Fruit fly (Drosophila melanogaster) whole organism, prepupa: Measurements from ENCODE around the gene Sry-alpha.
A peak's percentile ranks its signal among the peaks of the same experiment; 100 is the strongest.

ENCODE experiments used
- Blimp-1 ChIP-seq: fragments of 200-800 bp; sonication (Bioruptor generic); optimal IDR thresholded peaks from 3 replicates; lab custom pipeline; 2017; ENCODE audit warnings: missing biosample characterization, missing genetic modification characterization, mild to moderate bottlenecking, moderate library complexity, missing genetic modification reagents
- CG10631 ChIP-seq: fragments of 200-800 bp; sonication (Bioruptor generic); optimal IDR thresholded peaks from 2 replicates; lab custom pipeline; 2016; ENCODE audit warnings: missing biosample characterization, missing genetic modification characterization
- CG10669 ChIP-seq: fragments of 200-800 bp; sonication (Bioruptor generic); optimal IDR thresholded peaks from 3 replicates; lab custom pipeline; 2018; ENCODE audit warnings: missing biosample characterization, mild to moderate bottlenecking, missing genetic modification characterization, moderate library complexity
- CG11294 ChIP-seq: fragments of 200-800 bp; sonication (Bioruptor generic); IDR thresholded peaks from 2 replicates; pipeline ENCODE4 v1.3.6; 2022; ENCODE audit warnings: missing biosample characterization, missing genetic modification characterization
- CG11762 ChIP-seq: fragments of 200-800 bp; sonication (Bioruptor generic); optimal IDR thresholded peaks from 3 replicates; lab custom pipeline; 2016; ENCODE audit warnings: missing biosample characterization, missing genetic modification characterization; ENCODE audit not compliant: insufficient read depth
- CG11902 ChIP-seq: fragments of 200-800 bp; sonication (Bioruptor generic); optimal IDR thresholded peaks from 3 replicates; lab custom pipeline; 2016; ENCODE audit warnings: missing biosample characterization, missing genetic modification characterization
- CG16779 ChIP-seq: fragments of 200-800 bp; sonication (Bioruptor generic); optimal IDR thresholded peaks from 3 replicates; lab custom pipeline; 2017; ENCODE audit warnings: missing biosample characterization, mild to moderate bottlenecking, missing genetic modification characterization
- CG3032 ChIP-seq: fragments of 200-800 bp; optimal IDR thresholded peaks from 2 replicates; lab custom pipeline; 2019; ENCODE audit warnings: missing biosample characterization, mild to moderate bottlenecking, missing genetic modification characterization, moderate library complexity
- CG31627 ChIP-seq: fragments of 200-800 bp; sonication (Bioruptor generic); optimal IDR thresholded peaks from 3 replicates; lab custom pipeline; 2016; ENCODE audit warnings: missing biosample characterization, missing genetic modification characterization
- CG34406 ChIP-seq: fragments of 200-800 bp; sonication (Bioruptor generic); optimal IDR thresholded peaks from 3 replicates; lab custom pipeline; 2016; ENCODE audit warnings: missing biosample characterization, missing genetic modification characterization
- CG3919 ChIP-seq: fragments of 200-800 bp; sonication (Bioruptor generic); optimal IDR thresholded peaks from 3 replicates; lab custom pipeline; 2016; ENCODE audit warnings: missing biosample characterization, missing genetic modification characterization
- CG6163 ChIP-seq: fragments of 200-800 bp; sonication (Bioruptor generic); IDR thresholded peaks from 3 replicates; pipeline ENCODE4 v1.3.6; 2022; ENCODE audit warnings: missing biosample characterization, missing genetic modification characterization
- CG6276 ChIP-seq: fragments of 200-800 bp; sonication (Bioruptor generic); optimal IDR thresholded peaks from 2 replicates; lab custom pipeline; 2017; ENCODE audit warnings: missing biosample characterization, mild to moderate bottlenecking, missing genetic modification characterization
- CG6792 ChIP-seq: fragments of 200-800 bp; sonication (Bioruptor generic); optimal IDR thresholded peaks from 3 replicates; lab custom pipeline; 2016; ENCODE audit warnings: missing biosample characterization, missing genetic modification characterization
- CG6808 ChIP-seq: fragments of 200-800 bp; sonication (Bioruptor generic); optimal IDR thresholded peaks from 3 replicates; lab custom pipeline; 2017; ENCODE audit warnings: missing biosample characterization, missing genetic modification characterization, mild to moderate bottlenecking, moderate library complexity, missing genetic modification reagents
- CG7368 ChIP-seq: fragments of 200-800 bp; sonication (Bioruptor generic); optimal IDR thresholded peaks from 3 replicates; lab custom pipeline; 2016; ENCODE audit warnings: missing biosample characterization, missing genetic modification characterization
- CG8119 ChIP-seq: fragments of 200-800 bp; sonication (Bioruptor generic); IDR thresholded peaks from 3 replicates; pipeline ENCODE4 v1.3.6; 2022; ENCODE audit warnings: missing biosample characterization, missing genetic modification characterization
- CG8319 ChIP-seq: fragments of 200-800 bp; sonication (Bioruptor generic); optimal IDR thresholded peaks from 3 replicates; lab custom pipeline; 2016; ENCODE audit warnings: missing biosample characterization, missing genetic modification characterization
- CG8632 ChIP-seq: fragments of 200-800 bp; sonication (Bioruptor generic); optimal IDR thresholded peaks from 3 replicates; lab custom pipeline; 2016; ENCODE audit warnings: missing biosample characterization, missing genetic modification characterization
- Eip75B ChIP-seq: fragments of 200-800 bp; sonication (Bioruptor generic); optimal IDR thresholded peaks from 3 replicates; lab custom pipeline; 2016; ENCODE audit warnings: missing biosample characterization, missing genetic modification characterization
- Eip78C ChIP-seq: fragments of 200-800 bp; sonication (Bioruptor generic); peaks from one replicate; lab custom pipeline; 2016; ENCODE audit warnings: missing biosample characterization, missing genetic modification characterization
- Ets21C ChIP-seq: fragments of 200-800 bp; sonication (Bioruptor generic); optimal IDR thresholded peaks from 3 replicates; lab custom pipeline; 2016; ENCODE audit warnings: missing biosample characterization, missing genetic modification characterization
- Ets96B ChIP-seq: fragments of 200-800 bp; optimal IDR thresholded peaks from 2 replicates; lab custom pipeline; 2019; ENCODE audit warnings: missing biosample characterization, mild to moderate bottlenecking, missing genetic modification characterization, moderate library complexity
- Gug ChIP-seq: fragments of 200-800 bp; sonication (Bioruptor generic); IDR thresholded peaks from 2 replicates; pipeline ENCODE4 v1.3.6; 2022; ENCODE audit warnings: missing biosample characterization, missing genetic modification characterization
- Hr38 ChIP-seq: sonication (Bioruptor generic); optimal IDR thresholded peaks from 2 replicates; lab custom pipeline; 2016; ENCODE audit warnings: missing biosample characterization, missing genetic modification characterization
- Lpt ChIP-seq: fragments of 200-800 bp; sonication (Bioruptor generic); optimal IDR thresholded peaks from 3 replicates; lab custom pipeline; 2016; ENCODE audit warnings: missing biosample characterization, missing genetic modification characterization
- OdsH ChIP-seq: fragments of 200-800 bp; sonication (Bioruptor generic); optimal IDR thresholded peaks from 3 replicates; lab custom pipeline; 2016; ENCODE audit warnings: missing biosample characterization, missing genetic modification characterization
- Smox ChIP-seq: fragments of 200-800 bp; sonication (Bioruptor generic); optimal IDR thresholded peaks from 3 replicates; lab custom pipeline; 2016; ENCODE audit warnings: missing biosample characterization, missing genetic modification characterization
- Sox102F ChIP-seq: fragments of 200-800 bp; sonication (Bioruptor generic); optimal IDR thresholded peaks from 2 replicates; lab custom pipeline; 2016; ENCODE audit warnings: missing biosample characterization, mild to moderate bottlenecking, missing genetic modification characterization
- Sox15 ChIP-seq: fragments of 200-800 bp; sonication (Bioruptor generic); optimal IDR thresholded peaks from 3 replicates; lab custom pipeline; 2016; ENCODE audit warnings: missing biosample characterization, missing genetic modification characterization
- acj6 ChIP-seq: fragments of 200-800 bp; sonication (Bioruptor generic); optimal IDR thresholded peaks from 3 replicates; lab custom pipeline; 2016; ENCODE audit warnings: missing biosample characterization, missing genetic modification characterization
- dac ChIP-seq: fragments of 200-800 bp; sonication (Bioruptor generic); optimal IDR thresholded peaks from 2 replicates; lab custom pipeline; 2017; ENCODE audit warnings: missing biosample characterization, mild to moderate bottlenecking, missing genetic modification characterization
- eg ChIP-seq: fragments of 200-800 bp; sonication (Bioruptor generic); IDR thresholded peaks from 3 replicates; pipeline ENCODE4 v1.3.6; 2022; ENCODE audit warnings: missing biosample characterization, missing genetic modification characterization
- esn ChIP-seq: fragments of 200-800 bp; sonication (Bioruptor generic); optimal IDR thresholded peaks from 2 replicates; lab custom pipeline; 2016; ENCODE audit warnings: missing biosample characterization, mild to moderate bottlenecking, missing genetic modification characterization, moderate library complexity
- fd59A ChIP-seq: fragments of 200-800 bp; sonication (Bioruptor generic); optimal IDR thresholded peaks from 2 replicates; lab custom pipeline; 2017; ENCODE audit warnings: missing biosample characterization, mild to moderate bottlenecking, missing genetic modification characterization, missing genetic modification reagents
- lz ChIP-seq: fragments of 200-800 bp; sonication (Bioruptor generic); optimal IDR thresholded peaks from 3 replicates; lab custom pipeline; 2016; ENCODE audit warnings: missing biosample characterization, missing genetic modification characterization
- net ChIP-seq: fragments of 200-800 bp; sonication (Bioruptor generic); optimal IDR thresholded peaks from 3 replicates; lab custom pipeline; 2016; ENCODE audit warnings: missing biosample characterization, missing genetic modification characterization
- ss ChIP-seq, 2 experiments: fragments of 200-800 bp; sonication (Bioruptor generic); optimal IDR thresholded peaks; 2 replicates in 1 of 2; 3 replicates in 1 of 2; lab custom pipeline; 2017 to 2018; ENCODE audit warnings: mild to moderate bottlenecking in 2 of 2, missing biosample characterization in 2 of 2, missing genetic modification characterization in 2 of 2, moderate library complexity in 1 of 2
- svp ChIP-seq: fragments of 200-800 bp; sonication (Bioruptor generic); peaks from one replicate; lab custom pipeline; 2016; ENCODE audit warnings: missing biosample characterization, missing genetic modification characterization
- topi ChIP-seq: fragments of 200-800 bp; sonication (Bioruptor generic); optimal IDR thresholded peaks from 3 replicates; lab custom pipeline; 2016; ENCODE audit warnings: missing biosample characterization, missing genetic modification characterization
- vri ChIP-seq: fragments of 200-800 bp; sonication (Bioruptor generic); optimal IDR thresholded peaks from 3 replicates; lab custom pipeline; 2016; ENCODE audit warnings: missing biosample characterization, mild to moderate bottlenecking, missing genetic modification characterization

Gene Sry-alpha

DNA sequence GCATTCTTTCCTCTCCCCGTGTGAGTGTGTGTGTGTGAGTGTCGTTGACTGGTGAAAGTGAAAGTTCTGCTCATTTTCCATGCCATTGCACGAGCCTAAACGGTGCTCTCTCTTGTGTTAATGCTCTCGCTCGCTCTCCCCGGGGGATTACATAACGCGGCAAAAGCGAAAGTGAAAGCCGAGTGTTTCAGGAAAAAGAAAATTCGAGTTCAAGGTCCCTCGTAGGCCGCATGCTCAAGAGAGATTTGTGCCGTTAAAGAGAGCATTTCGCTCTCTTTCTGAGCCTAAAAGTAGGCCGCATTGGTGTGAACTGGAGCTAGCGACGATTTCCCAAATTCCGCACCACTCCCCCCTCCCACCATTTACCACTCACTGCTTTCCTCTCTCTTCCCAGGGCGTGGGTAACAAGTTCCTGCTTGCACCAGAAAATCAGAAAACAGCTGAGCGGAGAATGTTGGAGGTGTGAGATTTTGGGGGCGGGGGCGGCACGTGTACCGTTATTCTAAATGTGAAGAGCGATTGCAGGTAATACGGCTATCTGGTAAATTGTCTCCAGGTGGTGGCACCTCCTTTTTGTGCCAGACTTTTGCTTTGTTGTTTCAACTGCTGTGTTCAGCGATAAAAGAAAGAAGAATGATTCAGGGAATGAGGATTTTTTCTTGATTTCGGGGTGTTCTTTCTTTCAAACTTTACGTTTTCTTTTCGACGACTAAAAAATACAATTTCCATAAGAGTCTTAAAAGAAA lies 50.9 kb downstream of the Sry-alpha start (continued):
- no peak for TF ChIP-seq CG8119
- no peak for TF ChIP-seq Sox15
- TF ChIP-seq CG11762 (GFP tag; lab: Kevin White, UChicago) = no peak
- TF ChIP-seq svp (GFP tag; lab: Kevin White, UChicago) = no peak
- TF ChIP-seq Eip75B (GFP tag; lab: Kevin White, UChicago) = peak; percentile 53
- no peak for TF ChIP-seq CG11902 (GFP tag; lab: Kevin White, UChicago)
- peak; percentile 18 for TF ChIP-seq CG3032 (tag; lab: Kevin White, UChicago)
- TF ChIP-seq dac (GFP tag; lab: Kevin White, UChicago) = no peak
- TF ChIP-seq Smox (GFP tag; lab: Kevin White, UChicago) = no peak
- TF ChIP-seq OdsH = no peak
- no peak for TF ChIP-seq CG8632 (GFP tag; lab: Kevin White, UChicago)
- TF ChIP-seq CG6808 (GFP tag; lab: Kevin White, UChicago) = peak; percentile 20
- peak; percentile 51; the same call in 2 of the 3 replicates for TF ChIP-seq CG6163
- TF ChIP-seq CG11294 (GFP tag; lab: Robert Waterston, UW) = no peak
- 0 out of 3 replicates have a peak, but pooled peaks have one; percentile 29 for TF ChIP-seq eg (GFP tag; lab: Robert Waterston, UW)
- TF ChIP-seq lz (GFP tag; lab: Kevin White, UChicago) = no peak

- TF ChIP-seq svp (GFP tag; lab: Kevin White, UChicago) = no peak
- no peak for TF ChIP-seq Sox15
- TF ChIP-seq vri (GFP tag; lab: Kevin White, UChicago) = no peak
- TF ChIP-seq CG3919 (GFP tag; lab: Kevin White, UChicago) = no peak
- no peak for TF ChIP-seq CG8119
- no peak for TF ChIP-seq CG6792 (GFP tag; lab: Kevin White, UChicago)
- no peak for TF ChIP-seq ss (GFP tag; optimal IDR thresholded peaks at IDR 0.05; lab: Kevin White, UChicago)
- no peak for TF ChIP-seq CG7368 (GFP tag; lab: Kevin White, UChicago)
- no peak for TF ChIP-seq CG31627 (GFP tag; lab: Kevin White, UChicago)
- no peak for TF ChIP-seq CG6276 (GFP tag; lab: Kevin White, UChicago)
These were observed 52.5 kb downstream of the Sry-alpha start for dm6 chr3R:30091795-30092699.

dm6 chr3R:30092700-30093044 lies 53.2 kb downstream of the Sry-alpha start:
- peak; percentile 38 for TF ChIP-seq Sox102F (GFP tag; lab: Kevin White, UChicago)
- no peak for TF ChIP-seq CG8319 (GFP tag; lab: Kevin White, UChicago)
- TF ChIP-seq Hr38 (GFP tag; lab: Kevin White, UChicago) = no peak
- peak; percentile 59 for TF ChIP-seq Lpt (GFP tag; lab: Kevin White, UChicago)
- TF ChIP-seq CG3032 (tag; lab: Kevin White, UChicago) = no peak
- peak; percentile 74 for TF ChIP-seq dac (GFP tag; lab: Kevin White, UChicago)
- peak; percentile 38 for TF ChIP-seq esn (GFP tag; lab: Kevin White, UChicago)
- TF ChIP-seq CG10669 (GFP tag; lab: Kevin White, UChicago) = no peak
- no peak for TF ChIP-seq CG8632 (GFP tag; lab: Kevin White, UChicago)
- peak; percentile 53 for TF ChIP-seq net
- TF ChIP-seq vri (GFP tag; lab: Kevin White, UChicago) = peak; percentile 9
- TF ChIP-seq acj6 (GFP tag; lab: Kevin White, UChicago) = peak; percentile 55
- TF ChIP-seq CG11902 (GFP tag; lab: Kevin White, UChicago) = peak; percentile 30
- peak; percentile 28 for TF ChIP-seq Eip75B (GFP tag; lab: Kevin White, UChicago)
- TF ChIP-seq CG8119 = peak; percentile 79
- peak; percentile 82 for TF ChIP-seq CG6163
- peak; percentile 49 for TF ChIP-seq topi
- TF ChIP-seq CG34406 (GFP tag; lab: Kevin White, UChicago) = peak; percentile 23
- peak; percentile 51 for TF ChIP-seq CG10631
- peak; percentile 85 for TF ChIP-seq eg (GFP tag; lab: Robert Waterston, UW)
- TF ChIP-seq fd59A (GFP tag; lab: Kevin White, UChicago) = no peak
- TF ChIP-seq svp (GFP tag; lab: Kevin White, UChicago) = peak; percentile 52
- TF ChIP-seq CG7368 (GFP tag; lab: Kevin White, UChicago) = peak; percentile 4
- peak; percentile 20 for TF ChIP-seq Smox (GFP tag; lab: Kevin White, UChicago)
- peak; percentile 57 for TF ChIP-seq CG3919 (GFP tag; lab: Kevin White, UChicago)
- TF ChIP-seq Blimp-1 (GFP tag; lab: Kevin White, UChicago) = peak; percentile 19
- 0 out of 2 replicates have a peak, but pooled peaks have one; percentile 40 for TF ChIP-seq Gug (GFP tag; lab: Robert Waterston, UW)
- peak; percentile 29 for TF ChIP-seq lz (GFP tag; lab: Kevin White, UChicago)
- TF ChIP-seq CG31627 (GFP tag; lab: Kevin White, UChicago) = peak; percentile 51
- TF ChIP-seq CG6792 (GFP tag; lab: Kevin White, UChicago) = peak; percentile 23
- peak; percentile 86 for TF ChIP-seq Eip78C (GFP tag; lab: Kevin White, UChicago)
- TF ChIP-seq Ets21C (GFP tag; lab: Kevin White, UChicago) = peak; percentile 13
- TF ChIP-seq CG16779 (tag; lab: Kevin White, UChicago) = no peak
- TF ChIP-seq CG11294 (GFP tag; lab: Robert Waterston, UW) = peak; percentile 55
- TF ChIP-seq Ets96B (tag; lab: Kevin White, UChicago) = no peak
